Fruit fly (Drosophila melanogaster): ENCODE data around the gene CG34353.

dm6 chr3R:27925000-27925970, 19.6 kb upstream of the CG34353 start, which contains the start of gene mino:
- TF ChIP-seq h (optimal IDR thresholded peaks at IDR 0.05) (no peak), psq (optimal IDR thresholded peaks at IDR 0.05) (no peak), ttk (optimal IDR thresholded peaks at IDR 0.05) (no peak), Myc (optimal IDR thresholded peaks at IDR 0.05) (no peak), Sin3A (optimal IDR thresholded peaks at IDR 0.05) (no peak)

Measured in Kc167 (cell line).